Worm (Caenorhabditis elegans): Measurements from ENCODE around the gene hpo-36.

Gene hpo-36

ce11 chrV:3712955-3713354, 26.2 kb downstream of the hpo-36 start:
- TF ChIP-seq ceh-28 (tag; optimal IDR thresholded peaks at IDR 0.05) (peak; percentile 52), elt-1 (tag; optimal IDR thresholded peaks at IDR 0.05) (no peak)

- TF ChIP-seq zag-1 (tag; optimal IDR thresholded peaks at IDR 0.05) (no peak), unc-62 (GFP tag; optimal IDR thresholded peaks at IDR 0.05) (no peak), skn-1 (tag; optimal IDR thresholded peaks at IDR 0.05) (no peak), nfya-1 (tag; optimal IDR thresholded peaks at IDR 0.05; ENCODE audit: insufficient read depth) (no peak), ZK546.5 (tag; optimal IDR thresholded peaks at IDR 0.05) (no peak), nhr-25 (tag; optimal IDR thresholded peaks at IDR 0.05) (no peak), fkh-10 (GFP tag; optimal IDR thresholded peaks at IDR 0.05) (no peak), eor-1 (tag; optimal IDR thresholded peaks at IDR 0.05) (no peak), nhr-12 (tag; optimal IDR thresholded peaks at IDR 0.05) (no peak), jun-1 (tag; optimal IDR thresholded peaks at IDR 0.05) (no peak), elt-3 (tag; optimal IDR thresholded peaks at IDR 0.05) (no peak), lin-39 (tag; optimal IDR thresholded peaks at IDR 0.05) (no peak), nhr-237 (tag; optimal IDR thresholded peaks at IDR 0.05) (no peak), pha-4 (tag; optimal IDR thresholded peaks at IDR 0.05) (no peak), fkh-2 (tag; optimal IDR thresholded peaks at IDR 0.05) (no peak), elt-1 (tag; optimal IDR thresholded peaks at IDR 0.05) (no peak), ztf-4 (tag; optimal IDR thresholded peaks at IDR 0.05) (no peak), daf-12 (tag; optimal IDR thresholded peaks at IDR 0.05) (no peak), ztf-11 (tag; optimal IDR thresholded peaks at IDR 0.05) (no peak)
Measured at ce11 chrV:3712192-3712591, 27.0 kb downstream of the hpo-36 start.

DNA sequence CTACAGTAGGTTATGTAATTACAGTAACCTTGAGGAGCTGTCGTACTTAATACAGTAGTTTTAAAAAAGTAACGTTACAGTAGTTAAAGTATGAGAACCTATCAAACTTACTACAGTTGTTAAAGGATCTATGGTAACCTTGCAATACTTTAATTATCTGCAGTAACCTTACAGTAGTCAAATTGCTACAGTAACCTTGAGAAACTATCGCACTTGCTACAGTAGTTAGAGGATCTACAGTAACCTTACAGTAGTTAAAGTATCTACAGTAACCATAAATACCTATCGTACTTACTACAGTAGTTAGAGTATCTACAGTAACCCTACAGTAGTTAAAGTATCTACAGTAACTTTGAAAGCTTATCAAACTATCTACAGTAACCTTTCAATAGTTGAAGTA, 27.7 kb downstream of the hpo-36 start:
- TF ChIP-seq nhr-23 (tag; optimal IDR thresholded peaks at IDR 0.05) (no peak), tbx-2 (tag; optimal IDR thresholded peaks at IDR 0.05) (no peak), fos-1 (tag; optimal IDR thresholded peaks at IDR 0.05) (no peak), egl-27 (tag; optimal IDR thresholded peaks at IDR 0.05) (no peak), nhr-76 (tag; optimal IDR thresholded peaks at IDR 0.05) (no peak), nhr-12 (tag; optimal IDR thresholded peaks at IDR 0.05) (no peak), elt-3 (tag; optimal IDR thresholded peaks at IDR 0.05) (no peak), daf-12 (tag; optimal IDR thresholded peaks at IDR 0.05) (no peak)

- peak; percentile 60 for TF ChIP-seq nfya-1 (tag; optimal IDR thresholded peaks at IDR 0.05; ENCODE audit: insufficient read depth)
Measured at ce11 chrV:3707560-3707959, 31.6 kb downstream of the hpo-36 start.

ce11 chrV:3706893-3707292, 32.3 kb downstream of the hpo-36 start:
- TF ChIP-seq egl-27 (tag; optimal IDR thresholded peaks at IDR 0.05) (no peak), sea-2 (GFP tag; optimal IDR thresholded peaks at IDR 0.05) (no peak), lin-39 (tag; optimal IDR thresholded peaks at IDR 0.05) (no peak), ceh-82 (tag; optimal IDR thresholded peaks at IDR 0.05) (no peak), R02D3.7 (tag; optimal IDR thresholded peaks at IDR 0.05) (no peak), pqm-1 (tag; optimal IDR thresholded peaks at IDR 0.05) (no peak), nhr-76 (tag; optimal IDR thresholded peaks at IDR 0.05) (no peak), ceh-16 (tag; optimal IDR thresholded peaks at IDR 0.05) (no peak), zag-1 (tag; optimal IDR thresholded peaks at IDR 0.05) (no peak), ztf-4 (tag; optimal IDR thresholded peaks at IDR 0.05) (no peak), ZK546.5 (tag; optimal IDR thresholded peaks at IDR 0.05) (no peak), nhr-23 (tag; optimal IDR thresholded peaks at IDR 0.05) (no peak), snpc-4 (tag; optimal IDR thresholded peaks at IDR 0.05) (no peak)

- TF ChIP-seq nhr-77 (tag; optimal IDR thresholded peaks at IDR 0.05) (no peak), mdl-1 (tag; optimal IDR thresholded peaks at IDR 0.05) (no peak), elt-3 (tag; optimal IDR thresholded peaks at IDR 0.05) (no peak), R02D3.7 (tag; optimal IDR thresholded peaks at IDR 0.05) (no peak), lin-15B (tag; optimal IDR thresholded peaks at IDR 0.05) (no peak), nhr-237 (tag; optimal IDR thresholded peaks at IDR 0.05) (no peak), zag-1 (tag; optimal IDR thresholded peaks at IDR 0.05) (no peak), skn-1 (tag; optimal IDR thresholded peaks at IDR 0.05) (no peak), ztf-4 (tag; optimal IDR thresholded peaks at IDR 0.05) (no peak), ceh-16 (tag; optimal IDR thresholded peaks at IDR 0.05) (no peak), pqm-1 (tag; optimal IDR thresholded peaks at IDR 0.05) (no peak), nhr-25 (tag; optimal IDR thresholded peaks at IDR 0.05) (no peak), lin-39 (tag; optimal IDR thresholded peaks at IDR 0.05) (no peak), nhr-28 (tag; optimal IDR thresholded peaks at IDR 0.05) (no peak), nhr-67 (tag; optimal IDR thresholded peaks at IDR 0.05) (no peak), daf-12 (tag; optimal IDR thresholded peaks at IDR 0.05) (no peak), eor-1 (tag; optimal IDR thresholded peaks at IDR 0.05) (no peak), mml-1 (tag; optimal IDR thresholded peaks at IDR 0.05) (no peak)
Measured at ce11 chrV:3706167-3706566, 33.0 kb downstream of the hpo-36 start.
